Worm (Caenorhabditis elegans) whole organism, midembryonic: ENCODE results near the gene Y75B12B.3.

ENCODE experiments used
- cog-1 ChIP-seq: sonication (generic microtip); optimal IDR thresholded peaks from 2 replicates; lab custom pipeline; 2016; ENCODE audit warnings: missing genetic modification characterization, missing compliant biosample characterization
- flt-1 ChIP-seq: fragments of 200-800 bp; sonication (Bioruptor generic); IDR thresholded peaks from 2 replicates; pipeline ENCODE4 v1.3.6; 2022; ENCODE audit warnings: missing genetic modification characterization, missing compliant biosample characterization
- klf-2 ChIP-seq: fragments of 200-800 bp; sonication (Bioruptor generic); conservative IDR thresholded peaks from 2 replicates; pipeline ENCODE4 v1.3.6; 2022; ENCODE audit warnings: missing genetic modification reagents, missing genetic modification characterization, missing compliant biosample characterization
- med-1 ChIP-seq: sonication (generic microtip); optimal IDR thresholded peaks from 2 replicates; lab custom pipeline; 2017; ENCODE audit warnings: missing genetic modification characterization, mild to moderate bottlenecking, missing compliant biosample characterization, antibody characterized with exemption, missing genetic modification reagents; ENCODE audit not compliant: insufficient read depth
- ref-1 ChIP-seq: fragments of 200-800 bp; sonication (Bioruptor generic); conservative IDR thresholded peaks from 2 replicates; pipeline ENCODE4 v1.3.6; 2022; ENCODE audit warnings: missing genetic modification reagents, missing genetic modification characterization, missing compliant biosample characterization
- tab-1 ChIP-seq: fragments of 200-800 bp; sonication (Bioruptor generic); IDR thresholded peaks from 2 replicates; pipeline ENCODE4 v1.3.6; 2022; ENCODE audit warnings: missing genetic modification characterization, missing compliant biosample characterization
- ztf-23 ChIP-seq: fragments of 200-800 bp; sonication (Bioruptor generic); IDR thresholded peaks from 2 replicates; pipeline ENCODE4 v1.3.6; 2022; ENCODE audit warnings: missing genetic modification reagents, missing genetic modification characterization, missing compliant biosample characterization
- ztf-29 ChIP-seq: fragments of 200-800 bp; sonication (Bioruptor generic); IDR thresholded peaks from 2 replicates; pipeline ENCODE4 v1.3.6; 2022; ENCODE audit warnings: missing genetic modification reagents, missing genetic modification characterization, missing compliant biosample characterization

DNA sequence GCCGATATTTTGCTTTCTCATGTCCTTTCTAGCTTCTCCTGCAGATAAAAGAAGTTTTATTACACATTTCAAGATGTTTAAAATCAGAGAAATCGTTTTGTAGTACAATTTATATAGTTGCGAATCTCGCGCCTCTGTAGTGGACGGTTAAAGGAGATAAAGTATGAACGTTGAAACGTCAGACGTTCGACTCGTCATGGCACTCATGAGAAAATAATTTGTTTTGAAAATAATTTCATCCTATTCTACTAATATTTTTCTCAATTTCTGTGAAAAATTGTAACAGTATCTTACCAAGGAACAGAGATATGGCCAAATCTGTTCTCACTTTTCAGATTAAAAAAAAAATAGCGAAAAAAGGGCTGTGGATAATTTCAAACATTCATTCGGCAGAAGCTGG lies 38.3 kb downstream of the Y75B12B.3 start, which contains the start of gene T09F5.20:
- TF ChIP-seq cog-1 (tag; lab: Kevin White, UChicago) (no peak), flt-1 (no peak), klf-2 (GFP tag; lab: Robert Waterston, UW) (no peak), ztf-29 (no peak), ref-1 (no peak), tab-1 (GFP tag; lab: Robert Waterston, UW) (no peak), med-1 (no peak), ztf-23 (GFP tag; lab: Robert Waterston, UW) (no peak)
